Worm (Caenorhabditis elegans) whole organism, young adult: ENCODE data around the gene Y41G9A.5.

ENCODE experiments used
- Y53G8AR.9 ChIP-seq: fragments of 200-800 bp; sonication (Bioruptor generic); conservative IDR thresholded peaks from 2 replicates; pipeline ENCODE4 v1.3.6; 2022; ENCODE audit warnings: missing genetic modification reagents, missing genetic modification characterization, missing compliant biosample characterization
- him-1 ChIP-seq: sonication (generic microtip); optimal IDR thresholded peaks from 2 replicates; lab custom pipeline; 2016; ENCODE audit warnings: missing genotype, missing genetic modification reagents, missing genetic modification characterization, missing compliant biosample characterization
- snpc-1.1 ChIP-seq: sonication (generic microtip); optimal IDR thresholded peaks from 2 replicates; lab custom pipeline; 2017; ENCODE audit warnings: missing genetic modification characterization, mild to moderate bottlenecking, missing compliant biosample characterization, antibody characterized with exemption, moderate library complexity, missing genotype, missing genetic modification reagents; ENCODE audit not compliant: insufficient read depth

DNA sequence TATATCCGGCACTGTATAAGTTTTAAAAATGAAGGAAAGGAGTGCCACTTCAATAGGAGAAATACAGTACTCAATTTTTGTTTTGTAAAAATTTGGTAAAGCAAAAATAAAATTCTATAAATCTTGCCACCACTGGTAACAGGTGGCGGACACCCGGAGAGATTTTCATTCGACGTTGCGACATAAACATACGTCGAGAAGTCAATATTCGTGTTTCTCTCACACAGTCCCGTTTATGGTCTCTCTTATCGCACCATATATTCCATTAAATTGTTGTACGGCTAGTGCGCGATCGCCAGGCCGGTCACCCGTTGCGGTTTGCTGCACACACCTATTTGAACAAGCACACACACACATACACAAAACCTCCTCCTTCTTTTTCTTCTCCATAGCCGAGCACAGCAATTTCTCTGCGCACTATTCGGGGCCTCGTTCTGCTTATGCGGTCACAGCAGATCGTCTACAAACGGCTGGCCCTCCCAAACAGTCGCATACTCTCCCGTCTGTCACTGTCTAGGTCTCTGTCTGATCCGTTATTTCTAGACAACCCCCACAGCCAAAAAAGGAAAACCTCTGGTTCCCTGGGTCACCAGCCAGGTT lies 45.5 kb upstream of the Y41G9A.5 start:
- TF ChIP-seq snpc-1.1 (no peak), him-1 (tag; lab: Kevin White, UChicago) (no peak), Y53G8AR.9 (GFP tag; lab: Robert Waterston, UW) (no peak)
